Worm (Caenorhabditis elegans) whole organism, L3 larva: ENCODE measurements around the gene K02E7.4.

Experiments used
- ama-1 ChIP-seq: fragments of 150-350 bp; optimal IDR thresholded peaks from 2 replicates; lab custom pipeline; 2018
- ceh-16 ChIP-seq: sonication (generic microtip); optimal IDR thresholded peaks from 2 replicates; lab custom pipeline; 2017; ENCODE audit warnings: missing biosample characterization, missing genetic modification characterization
- egl-27 ChIP-seq: sonication (generic microtip); optimal IDR thresholded peaks from 4 replicates; lab custom pipeline; 2017; ENCODE audit warnings: missing biosample characterization, missing genetic modification reagents, missing genetic modification characterization
- egl-5 ChIP-seq: fragments of 150-350 bp; optimal IDR thresholded peaks from 2 replicates; lab custom pipeline; 2017; ENCODE audit warnings: missing biosample characterization, missing genetic modification reagents, missing genetic modification characterization, inconsistent platforms
- fkh-10 ChIP-seq: sonication (generic microtip); optimal IDR thresholded peaks from 2 replicates; lab custom pipeline; 2017; ENCODE audit warnings: missing biosample characterization, missing genetic modification reagents, missing genetic modification characterization
- fos-1 ChIP-seq: fragments of 150-350 bp; optimal IDR thresholded peaks from 2 replicates; lab custom pipeline; 2014; ENCODE audit warnings: missing biosample characterization, missing genetic modification characterization
- jun-1 ChIP-seq: fragments of 150-350 bp; optimal IDR thresholded peaks from 2 replicates; lab custom pipeline; 2014; ENCODE audit warnings: missing biosample characterization, missing genetic modification reagents, missing genetic modification characterization
- nfya-1 ChIP-seq: sonication (generic microtip); optimal IDR thresholded peaks from 2 replicates; lab custom pipeline; 2017; ENCODE audit warnings: missing genetic modification characterization, mild to moderate bottlenecking, missing compliant biosample characterization, antibody characterized with exemption, moderate library complexity; ENCODE audit not compliant: insufficient read depth
- nhr-28 ChIP-seq: fragments of 150-350 bp; optimal IDR thresholded peaks from 2 replicates; lab custom pipeline; 2014; ENCODE audit warnings: missing biosample characterization, missing genetic modification characterization
- pha-4 ChIP-seq: fragments of 150-350 bp; optimal IDR thresholded peaks from 2 replicates; lab custom pipeline; 2014; ENCODE audit warnings: missing biosample characterization, missing genetic modification reagents, missing genetic modification characterization
- pqm-1 ChIP-seq: fragments of 150-350 bp; optimal IDR thresholded peaks from 2 replicates; lab custom pipeline; 2017; ENCODE audit warnings: missing biosample characterization, missing genetic modification characterization, inconsistent platforms
- snpc-4 ChIP-seq: fragments of 150-350 bp; optimal IDR thresholded peaks from 2 replicates; lab custom pipeline; 2014; ENCODE audit warnings: missing biosample characterization, missing genetic modification characterization
- tbx-2 ChIP-seq: sonication (generic microtip); optimal IDR thresholded peaks from 2 replicates; lab custom pipeline; 2016; ENCODE audit warnings: mild to moderate bottlenecking, missing genetic modification characterization, missing compliant biosample characterization
- unc-62 ChIP-seq: fragments of 150-350 bp; sonication (generic microtip); optimal IDR thresholded peaks from 4 replicates; lab custom pipeline; 2014; ENCODE audit warnings: missing biosample characterization, missing genetic modification reagents, missing genetic modification characterization

ce11 chrII:1110901-1111300 lies 38.7 kb downstream of the K02E7.4 start, which contains the start of gene lips-11:
- no peak for TF ChIP-seq egl-27 (tag; lab: Kevin White, UChicago)
- TF ChIP-seq egl-5 (tag; lab: Kevin White, UChicago) = no peak
- TF ChIP-seq ama-1 = no peak
- no peak for TF ChIP-seq pqm-1 (tag; lab: Kevin White, UChicago)
- no peak for TF ChIP-seq snpc-4
- no peak for TF ChIP-seq fos-1 (tag; lab: Kevin White, UChicago)
- no peak for TF ChIP-seq nhr-28 (tag; lab: Kevin White, UChicago)
- TF ChIP-seq unc-62 = no peak
- no peak for TF ChIP-seq fkh-10 (GFP tag; lab: Kevin White, UChicago)
- TF ChIP-seq pha-4 (tag; lab: Kevin White, UChicago) = no peak
- TF ChIP-seq ceh-16 (tag; lab: Kevin White, UChicago) = no peak
- TF ChIP-seq nfya-1 (tag; lab: Kevin White, UChicago) = no peak
- TF ChIP-seq jun-1 (tag; lab: Kevin White, UChicago) = no peak
- TF ChIP-seq tbx-2 (tag; lab: Kevin White, UChicago) = no peak
